Fruit fly (Drosophila melanogaster) whole organism, wandering third instar larva: ENCODE measurements around the gene mTerf5.
A peak's percentile ranks its signal among the peaks of the same experiment; 100 is the strongest.

Experiments
- Abd-B ChIP-seq: fragments of >200 bp; optimal IDR thresholded peaks from 2 replicates; lab custom pipeline; 2017; ENCODE audit warnings: missing biosample characterization, missing genetic modification characterization
- CG32264 ChIP-seq: fragments of 200-800 bp; sonication (Bioruptor generic); optimal IDR thresholded peaks from 2 replicates; lab custom pipeline; 2016; ENCODE audit warnings: missing biosample characterization, missing genetic modification characterization
- CG9705 ChIP-seq: fragments of 200-800 bp; sonication (Bioruptor generic); optimal IDR thresholded peaks from 2 replicates; lab custom pipeline; 2018; ENCODE audit warnings: missing biosample characterization, mild to moderate bottlenecking, missing genetic modification characterization
- Dfd ChIP-seq: fragments of >200 bp; optimal IDR thresholded peaks from 2 replicates; lab custom pipeline; 2017; ENCODE audit warnings: missing biosample characterization, missing genetic modification characterization
- Dif ChIP-seq: fragments of 200-275, 200-300 bp; sonication (Bioruptor generic); optimal IDR thresholded peaks from 2 replicates; lab custom pipeline; 2018; ENCODE audit warnings: missing biosample characterization, missing genetic modification characterization; ENCODE audit not compliant: partially characterized antibody
- GATAd ChIP-seq: sonication (Bioruptor generic); optimal IDR thresholded peaks from 2 replicates; lab custom pipeline; 2016; ENCODE audit warnings: missing biosample characterization, missing genetic modification characterization
- HLH106 ChIP-seq: fragments of 200-800 bp; optimal IDR thresholded peaks from 3 replicates; lab custom pipeline; 2019; ENCODE audit warnings: missing biosample characterization, mild to moderate bottlenecking, missing genetic modification characterization, moderate library complexity
- Hnf4 ChIP-seq: fragments of 200-800 bp; sonication (Bioruptor generic); optimal IDR thresholded peaks from 2 replicates; lab custom pipeline; 2016; ENCODE audit warnings: missing biosample characterization, mild to moderate bottlenecking, missing genetic modification characterization
- Hr78 ChIP-seq: fragments of >200 bp; optimal IDR thresholded peaks from 2 replicates; lab custom pipeline; 2017; ENCODE audit warnings: missing biosample characterization, missing genetic modification characterization
- Hr83 ChIP-seq: fragments of 200-300 bp; sonication (Bioruptor generic); optimal IDR thresholded peaks from 2 replicates; lab custom pipeline; 2016; ENCODE audit warnings: missing biosample characterization, mild to moderate bottlenecking, missing genetic modification characterization, moderate library complexity; ENCODE audit not compliant: poor library complexity, severe bottlenecking
- Jra ChIP-seq: sonication (Bioruptor generic); optimal IDR thresholded peaks from 2 replicates; lab custom pipeline; 2016; ENCODE audit warnings: missing biosample characterization, missing genetic modification characterization
- Myc ChIP-seq: fragments of >200 bp; optimal IDR thresholded peaks from 2 replicates; lab custom pipeline; 2017
- N ChIP-seq: fragments of >200 bp; optimal IDR thresholded peaks from 2 replicates; lab custom pipeline; 2018; ENCODE audit warnings: missing biosample characterization, missing external identifiers, missing genetic modification characterization
- OdsH ChIP-seq: fragments of 200-800 bp; sonication (Bioruptor generic); optimal IDR thresholded peaks from 2 replicates; lab custom pipeline; 2016; ENCODE audit warnings: missing biosample characterization, mild to moderate bottlenecking, missing genetic modification characterization
- Rel ChIP-seq, 2 experiments: fragments of 200-800 bp; sonication (Bioruptor generic) in 1 of 2; optimal IDR thresholded peaks; 2 replicates in 1 of 2; 3 replicates in 1 of 2; lab custom pipeline; 2016 to 2019; ENCODE audit warnings: mild to moderate bottlenecking in 2 of 2, missing biosample characterization in 2 of 2, missing genetic modification characterization in 2 of 2, moderate library complexity in 1 of 2
- Sp1 ChIP-seq: fragments of 200-800 bp; sonication (Bioruptor generic); optimal IDR thresholded peaks from 3 replicates; lab custom pipeline; 2019; ENCODE audit warnings: missing biosample characterization, mild to moderate bottlenecking, missing genetic modification characterization, moderate library complexity
- Vsx2 ChIP-seq: fragments of 200-300, 225-300 bp; sonication (Bioruptor generic); optimal IDR thresholded peaks from 2 replicates; lab custom pipeline; 2018; ENCODE audit warnings: missing biosample characterization, missing genetic modification characterization; ENCODE audit not compliant: partially characterized antibody
- br ChIP-seq: fragments of 200-800 bp; sonication (Bioruptor generic); optimal IDR thresholded peaks from 2 replicates; lab custom pipeline; 2016; ENCODE audit warnings: missing biosample characterization, missing genetic modification characterization
- brk ChIP-seq: fragments of 200-800 bp; sonication (Bioruptor generic); optimal IDR thresholded peaks from 2 replicates; lab custom pipeline; 2016; ENCODE audit warnings: missing biosample characterization, mild to moderate bottlenecking, missing genetic modification characterization
- dl ChIP-seq, 2 experiments: fragments of 175-275, 200-275 bp in 1 of 2; fragments of 200-275 bp in 1 of 2; sonication (Bioruptor generic); optimal IDR thresholded peaks; lab custom pipeline; 2018; ENCODE audit warnings: mild to moderate bottlenecking in 2 of 2, missing biosample characterization in 2 of 2, missing genetic modification characterization in 2 of 2, moderate library complexity in 2 of 2; ENCODE audit not compliant: partially characterized antibody in 2 of 2, insufficient read depth in 1 of 2
- dmrt93B ChIP-seq: fragments of 200-800 bp; sonication (Bioruptor generic); optimal IDR thresholded peaks from 2 replicates; lab custom pipeline; 2018; ENCODE audit warnings: missing biosample characterization, mild to moderate bottlenecking, missing genetic modification characterization
- dsf ChIP-seq: sonication (Bioruptor generic); optimal IDR thresholded peaks from 2 replicates; lab custom pipeline; 2016; ENCODE audit warnings: missing biosample characterization, missing genetic modification characterization, borderline replicate concordance
- ey ChIP-seq: fragments of 200-800 bp; sonication (Bioruptor generic); optimal IDR thresholded peaks from 2 replicates; lab custom pipeline; 2016; ENCODE audit warnings: missing biosample characterization, missing genetic modification characterization
- foxo ChIP-seq, 2 experiments: fragments of 200-800 bp; sonication (Bioruptor generic); optimal IDR thresholded peaks; 2 replicates in 1 of 2; 3 replicates in 1 of 2; lab custom pipeline; 2016 to 2017; ENCODE audit warnings: missing biosample characterization in 2 of 2, missing genetic modification characterization in 2 of 2
- fru ChIP-seq: fragments of 200-800 bp; sonication (Bioruptor generic); optimal IDR thresholded peaks from 3 replicates; lab custom pipeline; 2016; ENCODE audit warnings: missing biosample characterization, mild to moderate bottlenecking, missing genetic modification characterization
- h ChIP-seq: fragments of 200-800 bp; sonication (Bioruptor generic); optimal IDR thresholded peaks from 3 replicates; lab custom pipeline; 2016; ENCODE audit warnings: missing biosample characterization, mild to moderate bottlenecking, missing genetic modification characterization
- psq ChIP-seq: fragments of 200-800 bp; sonication (Bioruptor generic); optimal IDR thresholded peaks from 3 replicates; lab custom pipeline; 2017; ENCODE audit warnings: missing biosample characterization, mild to moderate bottlenecking, missing genetic modification characterization, moderate library complexity
- rgr ChIP-seq: fragments of 200-800 bp; sonication (Bioruptor generic); optimal IDR thresholded peaks from 3 replicates; lab custom pipeline; 2016; ENCODE audit warnings: missing biosample characterization, mild to moderate bottlenecking, missing genetic modification characterization
- sage ChIP-seq: fragments of 200-800 bp; sonication (Bioruptor generic); optimal IDR thresholded peaks from 2 replicates; lab custom pipeline; 2016; ENCODE audit warnings: missing biosample characterization, mild to moderate bottlenecking, missing genetic modification characterization
- sv ChIP-seq: fragments of 200-800 bp; sonication (Bioruptor generic); optimal IDR thresholded peaks from 3 replicates; lab custom pipeline; 2016; ENCODE audit warnings: missing biosample characterization, missing genetic modification characterization
- usp ChIP-seq: fragments of >200 bp; optimal IDR thresholded peaks from 2 replicates; lab custom pipeline; 2017; ENCODE audit warnings: missing biosample characterization, missing genetic modification characterization
- woc ChIP-seq: sonication (Bioruptor generic); optimal IDR thresholded peaks from 2 replicates; lab custom pipeline; 2016; ENCODE audit warnings: missing biosample characterization, mild to moderate bottlenecking, missing genetic modification characterization

Gene mTerf5

dm6 chr3R:18185385-18185784, 38.1 kb downstream of the mTerf5 start, which contains the start of the genes Arp5 and CG7208:
Gene Arp5 (plus strand): TSS chr3R:18185498.
Gene CG7208 (minus strand): TSS chr3R:18185715.
- peak; percentile 97 for TF ChIP-seq psq (GFP tag; lab: Kevin White, UChicago)
- no peak for TF ChIP-seq Hnf4 (GFP tag; lab: Kevin White, UChicago)
- TF ChIP-seq dl (GFP tag; optimal IDR thresholded peaks at IDR 0.05; lab: Kevin White, UChicago; ENCODE audit: insufficient read depth in 1 of 2, partially characterized antibody in 2 of 2) = no peak
- TF ChIP-seq Jra (GFP tag; lab: Kevin White, UChicago) = peak; percentile 65
- peak; percentile 70 for TF ChIP-seq fru (GFP tag; lab: Kevin White, UChicago)
- TF ChIP-seq Abd-B (GFP tag; lab: Kevin White, UChicago) = no peak
- peak; percentile 81 for TF ChIP-seq rgr (GFP tag; lab: Kevin White, UChicago)
- TF ChIP-seq sv (GFP tag; lab: Kevin White, UChicago) = peak; percentile 57
- peak; percentile 92 for TF ChIP-seq h (GFP tag; lab: Kevin White, UChicago)
- TF ChIP-seq GATAd (GFP tag; lab: Kevin White, UChicago) = peak; percentile 44
- TF ChIP-seq foxo (GFP tag; optimal IDR thresholded peaks at IDR 0.05; lab: Kevin White, UChicago) = peak in 1 of 2 experiments; percentile 77
- TF ChIP-seq ey (GFP tag; lab: Kevin White, UChicago) = peak; percentile 74
- TF ChIP-seq Sp1 = peak; percentile 65
- TF ChIP-seq Dif (GFP tag; lab: Kevin White, UChicago) = no peak
- TF ChIP-seq Hr83 = peak; percentile 3
- no peak for TF ChIP-seq Rel (GFP tag; optimal IDR thresholded peaks at IDR 0.05; lab: Kevin White, UChicago)
- peak; percentile 24 for TF ChIP-seq Rel (tag; optimal IDR thresholded peaks at IDR 0.05; lab: Kevin White, UChicago)
- peak; percentile 76 for TF ChIP-seq OdsH (GFP tag; lab: Kevin White, UChicago)
- TF ChIP-seq HLH106 (tag; lab: Kevin White, UChicago) = peak; percentile 70
- peak; percentile 56 for TF ChIP-seq br (GFP tag; lab: Kevin White, UChicago)
- no peak for TF ChIP-seq Vsx2 (GFP tag; lab: Kevin White, UChicago)
- no peak for TF ChIP-seq woc (GFP tag; lab: Kevin White, UChicago)
- peak; percentile 50 for TF ChIP-seq dsf (GFP tag; lab: Kevin White, UChicago)
- no peak for TF ChIP-seq Hr78 (GFP tag; lab: Kevin White, UChicago)
- peak; percentile 47 for TF ChIP-seq CG9705
- TF ChIP-seq, all 38 proteins: peak for 17

DNA sequence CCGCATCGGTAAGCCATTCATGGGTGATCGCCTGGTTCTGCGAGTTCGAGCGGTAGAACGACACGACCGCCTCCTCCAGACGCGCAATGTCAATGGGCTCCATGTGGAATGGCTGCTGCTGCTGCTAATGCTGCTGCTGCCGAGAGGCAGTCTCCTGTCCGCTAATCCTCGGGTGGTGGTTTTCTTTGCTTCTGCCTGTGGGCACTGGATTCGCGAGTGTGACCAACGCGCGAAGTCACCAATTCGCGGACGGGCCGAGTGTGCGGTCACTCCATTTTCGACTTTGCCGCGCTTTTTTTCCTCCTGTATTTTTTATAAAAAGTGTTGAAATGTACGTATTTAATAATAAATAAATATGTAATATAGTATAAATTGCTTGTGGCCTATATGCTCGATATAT, 40.2 kb downstream of the mTerf5 start, which contains the start of gene cdm:
cdm (minus strand) TSS at position 236 of the 400 bp plus-strand sequence.
- TF ChIP-seq brk (GFP tag; lab: Kevin White, UChicago) = no peak
- no peak for TF ChIP-seq HLH106 (tag; lab: Kevin White, UChicago)
- TF ChIP-seq sv (GFP tag; lab: Kevin White, UChicago) = no peak
- TF ChIP-seq fru (GFP tag; lab: Kevin White, UChicago) = no peak
- TF ChIP-seq Dif (GFP tag; lab: Kevin White, UChicago) = peak; percentile 12
- TF ChIP-seq Hr83 = no peak
- no peak for TF ChIP-seq Sp1
- TF ChIP-seq usp (GFP tag; lab: Kevin White, UChicago) = no peak

DNA sequence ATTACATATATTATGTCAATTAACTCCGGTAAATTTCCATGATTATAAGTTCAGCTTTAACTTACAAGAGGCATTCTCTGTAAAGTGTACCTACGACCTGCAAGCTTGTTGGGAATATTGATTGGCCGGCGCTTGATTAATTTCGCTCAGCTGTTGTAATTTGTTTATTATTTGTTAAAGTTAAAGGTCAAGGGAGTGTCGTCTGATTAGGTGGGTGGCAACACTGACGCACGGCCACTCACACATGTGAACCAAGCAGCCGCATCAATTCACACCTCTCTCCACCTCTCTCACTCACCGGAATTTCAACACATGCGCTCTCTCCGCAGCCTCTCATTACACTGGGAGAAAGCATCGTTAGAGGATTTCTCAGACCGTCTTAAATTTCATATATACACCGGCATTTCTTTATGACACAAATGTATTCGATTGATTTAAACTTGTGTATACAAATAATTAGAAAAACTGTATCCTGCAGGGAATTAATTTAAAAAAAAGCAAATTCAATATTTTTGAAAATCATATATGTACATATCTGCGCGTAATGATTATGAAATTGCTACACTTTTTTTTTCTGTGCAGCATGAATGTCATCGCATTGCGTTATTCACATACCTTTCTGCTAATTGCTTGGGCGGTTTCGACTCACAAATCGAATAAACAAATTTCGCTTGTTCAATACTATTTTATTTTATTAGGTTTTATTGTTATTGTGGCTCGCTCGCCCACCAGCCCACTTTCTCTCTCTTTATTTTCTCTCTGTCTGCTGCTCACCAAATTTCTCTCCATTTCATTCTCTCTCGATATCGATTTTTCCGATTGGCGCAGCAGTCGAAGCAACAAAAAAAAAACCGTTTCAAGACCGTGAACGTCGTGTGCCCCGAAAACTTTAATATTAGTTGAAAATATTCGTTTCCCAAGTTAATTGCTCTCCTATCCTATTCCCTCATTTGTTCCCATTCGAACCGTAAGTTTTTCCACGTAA, 51.2 kb downstream of the mTerf5 start:
- TF ChIP-seq ey (GFP tag; lab: Kevin White, UChicago) (peak; percentile 78), Dfd (GFP tag; lab: Kevin White, UChicago) (no peak), sage (GFP tag; lab: Kevin White, UChicago) (no peak), GATAd (GFP tag; lab: Kevin White, UChicago) (no peak), Jra (GFP tag; lab: Kevin White, UChicago) (no peak), OdsH (GFP tag; lab: Kevin White, UChicago) (peak; percentile 78), h (GFP tag; lab: Kevin White, UChicago) (peak; percentile 78), br (GFP tag; lab: Kevin White, UChicago) (peak; percentile 68), dl (GFP tag; optimal IDR thresholded peaks at IDR 0.05; lab: Kevin White, UChicago; ENCODE audit: insufficient read depth in 1 of 2, partially characterized antibody in 2 of 2) (no peak), CG32264 (GFP tag; lab: Kevin White, UChicago) (peak; percentile 7), psq (GFP tag; lab: Kevin White, UChicago) (no peak), HLH106 (tag; lab: Kevin White, UChicago) (peak; percentile 73), Myc (lab: Kevin White, UChicago) (no peak), dmrt93B (GFP tag; lab: Kevin White, UChicago) (peak; percentile 51), foxo (GFP tag; optimal IDR thresholded peaks at IDR 0.05; lab: Kevin White, UChicago) (peak in 1 of 2 experiments; percentile 77), CG9705 (peak; percentile 65), fru (GFP tag; lab: Kevin White, UChicago) (peak; percentile 82), rgr (GFP tag; lab: Kevin White, UChicago) (no peak), N (no peak), sv (GFP tag; lab: Kevin White, UChicago) (peak; percentile 93), Hnf4 (GFP tag; lab: Kevin White, UChicago) (no peak), woc (GFP tag; lab: Kevin White, UChicago) (peak; percentile 50)
- TF ChIP-seq, all 38 proteins: peak for 12
